Worm (Caenorhabditis elegans): ENCODE measurements around the gene B0250.7.

The B0250.7 gene

DNA sequence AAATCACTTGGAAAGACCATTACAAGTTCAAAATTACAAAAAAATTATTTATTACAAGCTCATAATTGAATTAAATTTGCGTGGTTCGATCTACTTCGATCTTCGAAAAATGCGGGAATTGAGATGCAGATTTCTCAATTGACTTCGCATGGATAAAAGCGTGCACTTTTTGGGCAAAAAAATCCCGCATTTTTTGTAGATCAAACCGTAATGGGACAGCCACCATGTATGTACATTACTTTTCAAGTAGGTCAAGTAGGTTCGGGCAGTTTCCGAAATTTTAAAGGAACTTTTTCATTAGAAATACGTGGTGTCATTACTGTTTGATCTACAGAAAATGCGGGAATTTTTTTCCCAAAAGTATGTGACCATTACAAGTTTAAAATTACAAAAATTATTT lies 21.7 kb upstream of the B0250.7 start (continued):
- TF ChIP-seq F39B2.1 (GFP tag; IDR thresholded peaks at IDR 0.05) (no peak), hrde-1 (tag; optimal IDR thresholded peaks at IDR 0.05; ENCODE audit: borderline replicate concordance) (no peak), somi-1 (GFP tag; optimal IDR thresholded peaks at IDR 0.05) (no peak), hmg-20 (GFP tag; IDR thresholded peaks at IDR 0.05) (0 out of 2 replicates have a peak, but pooled peaks have one; percentile 9), nhr-80 (tag; optimal IDR thresholded peaks at IDR 0.05) (peak; percentile 61), F52B5.7 (tag; optimal IDR thresholded peaks at IDR 0.05) (peak; percentile 54), xnd-1 (tag; optimal IDR thresholded peaks at IDR 0.05) (peak; percentile 47), D2030.7 (GFP tag; IDR thresholded peaks at IDR 0.05) (0 out of 2 replicates have a peak, but pooled peaks have one; percentile 22), F23B12.7 (tag; optimal IDR thresholded peaks at IDR 0.05; ENCODE audit: insufficient read depth) (no peak), ceh-79 (tag; optimal IDR thresholded peaks at IDR 0.05) (peak; percentile 25), egl-44 (GFP tag; IDR thresholded peaks at IDR 0.05) (no peak; the same call in 1 of the 2 replicates), ets-4 (GFP tag; optimal IDR thresholded peaks at IDR 0.05) (no peak), Y67H2A.10 (GFP tag; conservative IDR thresholded peaks at IDR 0.05) (no peak), hlh-12 (tag; optimal IDR thresholded peaks at IDR 0.05) (no peak), attf-6 (GFP tag; IDR thresholded peaks at IDR 0.05) (peak; percentile 26; the same call in 1 of the 2 replicates), sea-2 (GFP tag; IDR thresholded peaks at IDR 0.05) (no peak), zfh-2 (GFP tag; conservative IDR thresholded peaks at IDR 0.05) (no peak), T26A5.8 (tag; optimal IDR thresholded peaks at IDR 0.05) (no peak), Y53F4B.3 (GFP tag; IDR thresholded peaks at IDR 0.05) (no peak), C06A6.2 (GFP tag; conservative IDR thresholded peaks at IDR 0.05) (no peak), gei-17 (GFP tag; optimal IDR thresholded peaks at IDR 0.05) (peak; percentile 16), egl-18 (GFP tag; IDR thresholded peaks at IDR 0.05) (no peak), sdz-38 (tag; optimal IDR thresholded peaks at IDR 0.05) (no peak), ZK185.1 (tag; optimal IDR thresholded peaks at IDR 0.05; ENCODE audit: poor library complexity, severe bottlenecking) (peak; percentile 60), pbrm-1 (GFP tag; IDR thresholded peaks at IDR 0.05) (peak; percentile 75), lir-1 (GFP tag; conservative IDR thresholded peaks at IDR 0.05) (peak; percentile 14; the same call in 1 of the 2 replicates), atf-7 (tag; optimal IDR thresholded peaks at IDR 0.05) (peak; percentile 80), let-526 (GFP tag; IDR thresholded peaks at IDR 0.05) (0 out of 2 replicates have a peak, but pooled peaks have one; percentile 31), pha-4 (tag; optimal IDR thresholded peaks at IDR 0.05) (no peak), him-1 (tag; optimal IDR thresholded peaks at IDR 0.05) (no peak), dox-1 (GFP tag; IDR thresholded peaks at IDR 0.05) (peak; percentile 54; the same call in 1 of the 2 replicates), B0035.1 (tag; optimal IDR thresholded peaks at IDR 0.05) (peak; percentile 30), snpc-1.3 (tag; optimal IDR thresholded peaks at IDR 0.05; ENCODE audit: insufficient read depth) (no peak), mes-4 (tag; optimal IDR thresholded peaks at IDR 0.05) (no peak), hsf-1 (GFP tag; IDR thresholded peaks at IDR 0.05) (peak; percentile 51; the same call in 1 of the 2 replicates), zim-3 (tag; optimal IDR thresholded peaks at IDR 0.05) (peak; percentile 4), ztf-28 (GFP tag; IDR thresholded peaks at IDR 0.05) (no peak), athp-1 (tag; optimal IDR thresholded peaks at IDR 0.05) (peak; percentile 21), B0261.1 (tag; optimal IDR thresholded peaks at IDR 0.05) (no peak), rcor-1 (GFP tag; IDR thresholded peaks at IDR 0.05) (0 out of 2 replicates have a peak, but pooled peaks have one; percentile 21), F33H1.4 (GFP tag; IDR thresholded peaks at IDR 0.05) (0 out of 2 replicates have a peak, but pooled peaks have one; percentile 14), Y95B8A.8 (GFP tag; IDR thresholded peaks at IDR 0.05) (0 out of 2 replicates have a peak, but pooled peaks have one; percentile 56), F57A8.1 (GFP tag; optimal IDR thresholded peaks at IDR 0.05) (no peak), die-1 (tag; optimal IDR thresholded peaks at IDR 0.05) (no peak), ceh-58 (GFP tag; IDR thresholded peaks at IDR 0.05) (no peak), ceh-91 (GFP tag; IDR thresholded peaks at IDR 0.05) (peak; percentile 42; the same call in 1 of the 2 replicates), attf-5 (GFP tag; optimal IDR thresholded peaks at IDR 0.05) (no peak), nhr-179 (tag; optimal IDR thresholded peaks at IDR 0.05) (peak; percentile 4), ztf-6 (GFP tag; IDR thresholded peaks at IDR 0.05) (no peak)
